Worm (Caenorhabditis elegans) whole organism, L1 larva: ENCODE measurements around the gene fbxb-38.

Source experiments
- ama-1 ChIP-seq: fragments of 150-350 bp; optimal IDR thresholded peaks from 2 replicates; lab custom pipeline; 2014
- ceh-82 ChIP-seq, 3 experiments: fragments of 150-350 bp in 1 of 3; sonication (generic microtip) in 2 of 3; optimal IDR thresholded peaks; 2 replicates each; lab custom pipeline; 2014 to 2017; ENCODE audit warnings: missing biosample characterization in 3 of 3, missing genetic modification characterization in 3 of 3
- jun-1 ChIP-seq: fragments of 150-350 bp; optimal IDR thresholded peaks from 2 replicates; lab custom pipeline; 2014; ENCODE audit warnings: missing biosample characterization, missing genetic modification reagents, missing genetic modification characterization
- lin-13 ChIP-seq: fragments of 150-350 bp; optimal IDR thresholded peaks from 2 replicates; lab custom pipeline; 2014; ENCODE audit warnings: missing biosample characterization, missing genetic modification reagents, missing genetic modification characterization
- lin-15B ChIP-seq: fragments of 150-350 bp; sonication (generic microtip); optimal IDR thresholded peaks from 3 replicates; lab custom pipeline; 2014; ENCODE audit warnings: missing biosample characterization, missing genetic modification characterization
- mef-2 ChIP-seq: fragments of 150-350 bp; optimal IDR thresholded peaks from 2 replicates; lab custom pipeline; 2014; ENCODE audit warnings: missing biosample characterization, missing genetic modification characterization
- nhr-20 ChIP-seq: sonication (generic microtip); optimal IDR thresholded peaks from 2 replicates; lab custom pipeline; 2016; ENCODE audit warnings: mild to moderate bottlenecking, missing genetic modification characterization, missing compliant biosample characterization
- nhr-76 ChIP-seq: sonication (generic microtip); optimal IDR thresholded peaks from 2 replicates; lab custom pipeline; 2017; ENCODE audit warnings: missing biosample characterization, missing genetic modification characterization
- nhr-77 ChIP-seq: fragments of 150-350 bp; optimal IDR thresholded peaks from 2 replicates; lab custom pipeline; 2014; ENCODE audit warnings: missing biosample characterization, missing genetic modification characterization
- rnt-1 ChIP-seq: sonication (generic microtip); optimal IDR thresholded peaks from 2 replicates; lab custom pipeline; 2016; ENCODE audit warnings: mild to moderate bottlenecking, missing genetic modification characterization, moderate library complexity, missing compliant biosample characterization
- unc-86 ChIP-seq: sonication (generic microtip); optimal IDR thresholded peaks from 2 replicates; lab custom pipeline; 2016; ENCODE audit warnings: missing genetic modification characterization, missing compliant biosample characterization

DNA sequence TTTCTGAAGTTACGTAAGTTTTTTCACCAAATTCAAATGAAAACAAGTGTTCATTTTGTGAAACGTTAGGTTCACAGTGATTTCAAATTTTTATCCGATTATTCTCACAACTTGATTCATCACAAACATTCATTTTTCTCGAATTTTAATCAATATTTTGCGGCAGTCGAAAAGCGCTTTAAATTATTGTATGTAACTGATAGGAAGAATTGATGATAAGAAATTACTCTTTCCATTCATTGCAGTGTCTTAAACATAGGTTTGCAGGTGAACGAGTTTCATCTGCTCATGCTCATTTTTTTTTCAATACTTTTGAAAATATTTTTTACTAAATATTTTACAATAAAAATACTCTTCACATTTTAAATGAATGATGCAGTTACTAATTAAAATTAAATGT is 16.1 kb downstream of the fbxb-38 start:
- no peak for TF ChIP-seq jun-1 (tag; lab: Kevin White, UChicago)
- TF ChIP-seq lin-15B (tag; lab: Kevin White, UChicago), result no peak
- no peak for TF ChIP-seq ama-1 (lab: Kevin White, UChicago)
- no peak for TF ChIP-seq mef-2 (tag; lab: Kevin White, UChicago)
- TF ChIP-seq lin-13 (GFP tag; lab: Kevin White, UChicago), result no peak
- TF ChIP-seq nhr-20 (tag; lab: Kevin White, UChicago), result no peak
- no peak for TF ChIP-seq nhr-76 (tag; lab: Kevin White, UChicago)
- TF ChIP-seq nhr-77, result no peak
- TF ChIP-seq ceh-82 (tag; optimal IDR thresholded peaks at IDR 0.05; lab: Kevin White, UChicago), result no peak
- no peak for TF ChIP-seq unc-86 (tag; lab: Kevin White, UChicago)
- no peak for TF ChIP-seq rnt-1
